Worm (Caenorhabditis elegans): Measurements from ENCODE around the gene slc-17.9.

slc-17.9 gene

ce11 chrX:9719070-9719469 is 45.7 kb downstream of the slc-17.9 start:
- TF ChIP-seq B0310.2 (tag; optimal IDR thresholded peaks at IDR 0.05) (no peak), ceh-13 (GFP tag; optimal IDR thresholded peaks at IDR 0.05) (no peak), tbx-37 (GFP tag; conservative IDR thresholded peaks at IDR 0.05) (no peak), tbx-11 (GFP tag; IDR thresholded peaks at IDR 0.05) (no peak), sea-1 (GFP tag; conservative IDR thresholded peaks at IDR 0.05) (no peak), aly-1 (tag; optimal IDR thresholded peaks at IDR 0.05) (no peak), hmbx-1 (tag; optimal IDR thresholded peaks at IDR 0.05) (no peak), hmg-4 (GFP tag; optimal IDR thresholded peaks at IDR 0.05) (no peak), pes-1 (GFP tag; IDR thresholded peaks at IDR 0.05) (no peak), F13C5.2 (tag; optimal IDR thresholded peaks at IDR 0.05) (no peak)

- TF ChIP-seq ama-1 (optimal IDR thresholded peaks at IDR 0.05) = no peak
- no peak for TF ChIP-seq flt-1 (GFP tag; IDR thresholded peaks at IDR 0.05)
- TF ChIP-seq tra-4 (tag; optimal IDR thresholded peaks at IDR 0.05) = no peak
- no peak for TF ChIP-seq pes-1 (GFP tag; IDR thresholded peaks at IDR 0.05)
These were observed 47.5 kb downstream of the slc-17.9 start, which contains the start of gene him-4 for ce11 chrX:9717265-9717664. Gene him-4, plus strand, starts transcription at chrX:9717565.

DNA sequence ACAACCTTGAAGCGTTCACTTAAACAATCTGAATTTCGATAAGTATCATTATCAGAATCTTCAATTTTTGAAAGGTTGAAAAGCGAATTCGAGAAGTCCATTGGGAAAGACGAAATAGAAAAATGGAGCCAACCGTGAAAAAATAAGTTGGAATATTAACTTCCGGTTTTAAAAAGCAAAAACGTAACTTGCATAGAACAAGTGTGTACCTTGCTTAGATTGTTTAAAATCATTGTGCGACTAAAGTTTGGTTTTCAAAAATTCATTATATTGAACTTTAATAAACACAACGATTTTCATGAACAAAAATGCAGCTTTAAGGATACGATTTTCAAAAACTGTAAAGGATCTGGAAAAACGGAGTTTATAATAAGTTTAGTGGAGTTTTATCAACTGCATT is 51.1 kb downstream of the slc-17.9 start, which contains the start of gene F15G9.2:
Gene F15G9.2, minus strand, starts transcription at position 101 of the 400 bp plus-strand sequence.
- TF ChIP-seq aly-1 (tag; optimal IDR thresholded peaks at IDR 0.05) (no peak), tbx-37 (GFP tag; conservative IDR thresholded peaks at IDR 0.05) (no peak), ama-1 (optimal IDR thresholded peaks at IDR 0.05) (no peak), hmg-4 (GFP tag; optimal IDR thresholded peaks at IDR 0.05) (no peak), ets-7 (tag; optimal IDR thresholded peaks at IDR 0.05) (no peak), ceh-36 (tag; optimal IDR thresholded peaks at IDR 0.05) (no peak), pes-1 (GFP tag; IDR thresholded peaks at IDR 0.05) (no peak), hmbx-1 (tag; optimal IDR thresholded peaks at IDR 0.05) (no peak), tra-4 (tag; optimal IDR thresholded peaks at IDR 0.05) (no peak), flt-1 (GFP tag; IDR thresholded peaks at IDR 0.05) (no peak), ceh-13 (GFP tag; optimal IDR thresholded peaks at IDR 0.05) (no peak), scrt-1 (GFP tag; IDR thresholded peaks at IDR 0.05) (no peak), sea-1 (GFP tag; conservative IDR thresholded peaks at IDR 0.05) (no peak), hnd-1 (tag; optimal IDR thresholded peaks at IDR 0.05) (no peak), F13C5.2 (tag; optimal IDR thresholded peaks at IDR 0.05) (no peak), B0310.2 (tag; optimal IDR thresholded peaks at IDR 0.05) (no peak)
